Fruit fly (Drosophila melanogaster): Measurements from ENCODE around the gene CG15771.

CG15771 gene

DNA sequence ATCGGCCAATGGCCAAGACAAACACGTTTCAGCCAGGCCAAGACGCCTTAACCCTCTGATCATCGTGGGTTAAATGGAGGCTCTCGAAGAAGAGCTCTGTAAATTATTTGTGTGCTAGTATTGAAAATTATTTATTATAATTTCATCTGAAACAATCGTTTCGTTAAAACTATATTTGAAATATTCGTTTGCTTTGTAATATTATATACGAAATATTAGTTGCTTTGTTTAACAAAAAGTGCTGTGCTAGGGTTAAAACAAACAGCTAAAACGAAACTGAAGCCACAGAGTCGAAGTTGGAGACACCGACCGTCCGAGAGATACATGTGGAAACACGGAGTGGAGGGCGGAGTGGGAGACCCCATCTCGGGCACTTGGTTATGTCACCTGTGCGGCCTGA is 31.2 kb downstream of the CG15771 start:
- TF ChIP-seq CrebA (GFP tag; optimal IDR thresholded peaks at IDR 0.05; ENCODE audit: borderline replicate concordance) (no peak), N (GFP tag; optimal IDR thresholded peaks at IDR 0.05) (no peak), Hnf4 (GFP tag; optimal IDR thresholded peaks at IDR 0.05) (peak; percentile 68), GATAd (GFP tag; optimal IDR thresholded peaks at IDR 0.05) (no peak), HLH106 (tag; optimal IDR thresholded peaks at IDR 0.05) (peak; percentile 66), Jra (GFP tag; optimal IDR thresholded peaks at IDR 0.05) (peak; percentile 11), lola (GFP tag; optimal IDR thresholded peaks at IDR 0.05) (no peak), h (GFP tag; optimal IDR thresholded peaks at IDR 0.05) (peak; percentile 84), brk (GFP tag; optimal IDR thresholded peaks at IDR 0.05) (peak; percentile 19), woc (GFP tag; optimal IDR thresholded peaks at IDR 0.05) (peak; percentile 49), pan (optimal IDR thresholded peaks at IDR 0.05) (no peak), sage (GFP tag; optimal IDR thresholded peaks at IDR 0.05) (no peak), dsf (GFP tag; optimal IDR thresholded peaks at IDR 0.05; ENCODE audit: borderline replicate concordance) (no peak), Abd-B (GFP tag; optimal IDR thresholded peaks at IDR 0.05) (no peak), Dif (GFP tag; optimal IDR thresholded peaks at IDR 0.05; ENCODE audit: partially characterized antibody) (no peak), dmrt93B (GFP tag; optimal IDR thresholded peaks at IDR 0.05) (no peak), CG32264 (GFP tag; optimal IDR thresholded peaks at IDR 0.05) (no peak), rgr (GFP tag; optimal IDR thresholded peaks at IDR 0.05) (peak; percentile 81), Vsx2 (GFP tag; optimal IDR thresholded peaks at IDR 0.05; ENCODE audit: partially characterized antibody) (no peak), Rel (GFP tag; optimal IDR thresholded peaks at IDR 0.05) (peak; percentile 24), Rel (tag; optimal IDR thresholded peaks at IDR 0.05) (no peak), usp (GFP tag; optimal IDR thresholded peaks at IDR 0.05) (no peak), Hr83 (GFP tag; optimal IDR thresholded peaks at IDR 0.05; ENCODE audit: poor library complexity, severe bottlenecking) (no peak), jim (GFP tag; optimal IDR thresholded peaks at IDR 0.05) (no peak), br (GFP tag; optimal IDR thresholded peaks at IDR 0.05) (peak; percentile 60), ey (GFP tag; optimal IDR thresholded peaks at IDR 0.05) (peak; percentile 73), Dfd (GFP tag; optimal IDR thresholded peaks at IDR 0.05) (no peak), CG9705 (GFP tag; optimal IDR thresholded peaks at IDR 0.05) (no peak), foxo (GFP tag; optimal IDR thresholded peaks at IDR 0.05) (peak in 1 of 2 experiments; percentile 69), Mio (GFP tag; optimal IDR thresholded peaks at IDR 0.05) (no peak), tai (GFP tag; optimal IDR thresholded peaks at IDR 0.05) (no peak), psq (GFP tag; optimal IDR thresholded peaks at IDR 0.05) (peak; percentile 65), fru (GFP tag; optimal IDR thresholded peaks at IDR 0.05) (peak; percentile 78), dl (GFP tag; optimal IDR thresholded peaks at IDR 0.05; ENCODE audit: insufficient read depth in 1 of 2, partially characterized antibody in 2 of 2) (no peak), sv (GFP tag; optimal IDR thresholded peaks at IDR 0.05) (no peak), Myc (optimal IDR thresholded peaks at IDR 0.05) (no peak), OdsH (GFP tag; optimal IDR thresholded peaks at IDR 0.05) (peak; percentile 81), Hr78 (GFP tag; optimal IDR thresholded peaks at IDR 0.05) (no peak), Sp1 (GFP tag; optimal IDR thresholded peaks at IDR 0.05) (peak; percentile 74)

DNA sequence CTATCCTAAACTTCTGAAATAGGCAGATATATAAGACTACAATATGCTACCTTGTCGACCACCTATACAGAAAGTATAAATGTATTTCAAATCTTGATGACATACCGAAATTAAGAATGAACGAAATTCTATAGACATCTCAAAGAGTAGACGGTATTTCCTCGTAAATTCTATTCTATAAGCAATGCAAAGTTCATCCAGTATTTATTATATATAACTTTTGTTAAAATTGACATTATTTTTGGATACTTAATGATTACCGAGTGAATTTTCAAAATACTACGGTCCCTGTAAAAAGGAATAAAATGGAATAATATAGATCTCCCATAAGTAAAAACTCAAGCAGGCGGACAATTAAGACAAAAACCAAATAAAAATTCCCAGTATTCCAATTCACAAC is 33.8 kb downstream of the CG15771 start, which contains the start of gene CG15767:
CG15767 (plus strand) TSS at position 301 of the 400 bp plus-strand sequence.
- TF ChIP-seq sv (GFP tag; optimal IDR thresholded peaks at IDR 0.05) (no peak), Myc (optimal IDR thresholded peaks at IDR 0.05) (no peak), ey (GFP tag; optimal IDR thresholded peaks at IDR 0.05) (no peak), dl (GFP tag; optimal IDR thresholded peaks at IDR 0.05; ENCODE audit: insufficient read depth in 1 of 2, partially characterized antibody in 2 of 2) (no peak), CrebA (GFP tag; optimal IDR thresholded peaks at IDR 0.05; ENCODE audit: borderline replicate concordance) (no peak), Mio (GFP tag; optimal IDR thresholded peaks at IDR 0.05) (no peak), tai (GFP tag; optimal IDR thresholded peaks at IDR 0.05) (no peak), dsf (GFP tag; optimal IDR thresholded peaks at IDR 0.05; ENCODE audit: borderline replicate concordance) (no peak), psq (GFP tag; optimal IDR thresholded peaks at IDR 0.05) (no peak), Vsx2 (GFP tag; optimal IDR thresholded peaks at IDR 0.05; ENCODE audit: partially characterized antibody) (no peak), Dif (GFP tag; optimal IDR thresholded peaks at IDR 0.05; ENCODE audit: partially characterized antibody) (no peak)

Data from whole organism, wandering third instar larva.